Worm (Caenorhabditis elegans) whole organism, midembryonic: ENCODE results near the gene F59E11.5.

Experiments used
- T22C8.4 ChIP-seq: fragments of 200-800 bp; sonication (Bioruptor generic); IDR thresholded peaks from 2 replicates; pipeline ENCODE4 v1.3.6; 2022; ENCODE audit warnings: missing genetic modification characterization, missing compliant biosample characterization
- cog-1 ChIP-seq: sonication (generic microtip); optimal IDR thresholded peaks from 2 replicates; lab custom pipeline; 2016; ENCODE audit warnings: missing genetic modification characterization, missing compliant biosample characterization
- flt-1 ChIP-seq: fragments of 200-800 bp; sonication (Bioruptor generic); IDR thresholded peaks from 2 replicates; pipeline ENCODE4 v1.3.6; 2022; ENCODE audit warnings: missing genetic modification characterization, missing compliant biosample characterization
- klf-2 ChIP-seq: fragments of 200-800 bp; sonication (Bioruptor generic); conservative IDR thresholded peaks from 2 replicates; pipeline ENCODE4 v1.3.6; 2022; ENCODE audit warnings: missing genetic modification reagents, missing genetic modification characterization, missing compliant biosample characterization
- ref-1 ChIP-seq: fragments of 200-800 bp; sonication (Bioruptor generic); conservative IDR thresholded peaks from 2 replicates; pipeline ENCODE4 v1.3.6; 2022; ENCODE audit warnings: missing genetic modification reagents, missing genetic modification characterization, missing compliant biosample characterization
- ztf-29 ChIP-seq: fragments of 200-800 bp; sonication (Bioruptor generic); IDR thresholded peaks from 2 replicates; pipeline ENCODE4 v1.3.6; 2022; ENCODE audit warnings: missing genetic modification reagents, missing genetic modification characterization, missing compliant biosample characterization

DNA sequence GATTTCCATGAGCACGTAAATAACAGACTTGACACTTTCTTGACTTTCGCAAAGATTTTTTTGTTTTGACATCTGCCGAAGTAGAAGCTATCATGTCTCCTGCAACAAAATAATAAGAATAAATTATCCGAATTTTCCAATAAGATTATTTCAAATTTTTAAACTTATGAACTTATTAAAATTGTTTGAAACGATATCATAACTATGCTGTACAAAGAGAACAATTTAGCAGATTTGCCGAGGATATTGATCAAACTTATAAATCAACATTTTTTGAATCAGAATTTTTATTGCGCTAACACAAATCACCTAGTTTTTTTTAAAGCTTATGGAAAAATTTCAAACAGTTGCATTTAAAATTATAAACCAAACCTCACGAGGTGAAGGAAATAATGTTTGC lies 22.6 kb upstream of the F59E11.5 start, which contains the start of gene nhr-195:
- TF ChIP-seq ztf-29 (GFP tag; lab: Robert Waterston, UW): no peak
- TF ChIP-seq cog-1 (tag; lab: Kevin White, UChicago): no peak
- TF ChIP-seq ref-1 (GFP tag; lab: Robert Waterston, UW): no peak
- TF ChIP-seq klf-2 (GFP tag; lab: Robert Waterston, UW): no peak
- TF ChIP-seq flt-1: no peak
- no peak for TF ChIP-seq T22C8.4 (GFP tag; lab: Robert Waterston, UW)
